Worm (Caenorhabditis elegans): ENCODE measurements around the gene exl-1.

- TF ChIP-seq ceh-82 (tag; optimal IDR thresholded peaks at IDR 0.05) (no peak), egl-27 (tag; optimal IDR thresholded peaks at IDR 0.05) (no peak), mdl-1 (tag; optimal IDR thresholded peaks at IDR 0.05) (no peak), rnt-1 (tag; optimal IDR thresholded peaks at IDR 0.05) (no peak), ama-1 (optimal IDR thresholded peaks at IDR 0.05) (no peak), nhr-11 (tag; optimal IDR thresholded peaks at IDR 0.05) (no peak), elt-3 (tag; optimal IDR thresholded peaks at IDR 0.05) (no peak), nhr-76 (tag; optimal IDR thresholded peaks at IDR 0.05) (no peak), lir-3 (tag; optimal IDR thresholded peaks at IDR 0.05; ENCODE audit: poor library complexity) (no peak), fkh-10 (GFP tag; optimal IDR thresholded peaks at IDR 0.05) (no peak), lin-13 (GFP tag; optimal IDR thresholded peaks at IDR 0.05) (no peak), mep-1 (tag; optimal IDR thresholded peaks at IDR 0.05) (no peak), hlh-4 (tag; optimal IDR thresholded peaks at IDR 0.05) (no peak)
Measured at ce11 chrII:14410768-14411167, 2.5 kb downstream of the exl-1 start, which contains the start of gene dsb-2.

Data from whole organism, L1 larva.